Worm (Caenorhabditis elegans): ENCODE data around the gene F40G9.5.

DNA sequence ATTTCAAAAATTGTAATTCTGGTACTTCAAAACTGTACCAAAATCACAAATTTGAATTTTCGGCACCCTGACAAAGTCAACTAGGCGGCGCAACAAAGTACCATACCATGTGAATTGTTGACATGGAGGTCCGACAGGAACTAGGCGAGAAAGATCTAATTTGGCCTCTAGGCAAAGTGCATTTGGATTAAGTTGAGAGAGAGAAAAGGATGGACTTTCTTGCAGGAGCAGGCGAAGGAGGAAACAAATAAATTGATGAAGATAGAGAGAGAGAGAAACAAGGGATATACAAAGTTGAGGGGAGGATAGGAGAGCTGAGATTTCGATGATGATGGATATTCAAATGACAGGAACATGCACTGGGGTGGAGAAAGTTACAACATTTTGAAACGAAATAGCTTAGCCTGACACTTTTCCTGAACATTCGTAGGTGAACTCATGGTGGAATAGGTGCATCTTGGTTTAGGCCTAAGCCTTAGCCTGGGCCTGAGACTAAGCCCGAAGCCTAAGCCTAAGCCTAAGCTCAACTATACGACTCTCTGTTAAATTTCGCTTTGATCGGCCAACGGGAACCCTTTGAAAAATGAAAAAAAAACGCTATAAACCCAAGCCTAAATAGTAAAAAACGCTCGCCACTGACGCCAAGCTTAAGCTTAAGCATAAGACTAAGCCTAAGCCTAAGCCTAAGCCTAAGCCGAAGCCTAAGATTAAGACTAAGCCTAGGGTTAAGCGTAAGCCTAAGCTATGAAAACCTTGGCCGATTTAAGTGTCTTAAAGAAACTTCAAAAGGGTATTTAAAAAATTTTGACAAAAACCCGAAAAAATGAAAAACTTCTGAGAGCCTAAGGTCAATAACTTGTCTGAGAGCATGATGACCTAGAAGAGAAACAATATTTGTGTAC lies 28.0 kb downstream of the F40G9.5 start:
- TF ChIP-seq nhr-25 (tag; optimal IDR thresholded peaks at IDR 0.05; ENCODE audit: borderline replicate concordance, insufficient read depth) (no peak), nhr-10 (tag; optimal IDR thresholded peaks at IDR 0.05) (no peak), snpc-4 (tag; optimal IDR thresholded peaks at IDR 0.05) (no peak), nhr-76 (tag; optimal IDR thresholded peaks at IDR 0.05) (no peak), nhr-28 (tag; optimal IDR thresholded peaks at IDR 0.05) (no peak), fkh-10 (GFP tag; optimal IDR thresholded peaks at IDR 0.05) (no peak), pha-4 (GFP tag; IDR thresholded peaks at IDR 0.05) (no peak), pha-4 (tag; optimal IDR thresholded peaks at IDR 0.05) (no peak), R02D3.7 (tag; optimal IDR thresholded peaks at IDR 0.05) (no peak), nhr-237 (tag; optimal IDR thresholded peaks at IDR 0.05) (no peak), zag-1 (tag; optimal IDR thresholded peaks at IDR 0.05) (no peak)
